Worm (Caenorhabditis elegans): ENCODE measurements around the gene E04F6.9.

Gene E04F6.9

ce11 chrII:7225864-7226522 lies 14.0 kb upstream of the E04F6.9 start, which contains the start of gene clh-3:
Gene clh-3, minus strand, starts transcription at chrII:7225914.
- no peak for TF ChIP-seq sma-9 (GFP tag; optimal IDR thresholded peaks at IDR 0.05)
- no peak for TF ChIP-seq sma-9 (tag; optimal IDR thresholded peaks at IDR 0.05)
- no peak for TF ChIP-seq nhr-6 (tag; optimal IDR thresholded peaks at IDR 0.05)
- TF ChIP-seq nhr-10 (tag; optimal IDR thresholded peaks at IDR 0.05), result no peak
- TF ChIP-seq F13H6.1 (tag; optimal IDR thresholded peaks at IDR 0.05), result no peak
- TF ChIP-seq blmp-1 (tag; optimal IDR thresholded peaks at IDR 0.05; ENCODE audit: insufficient read depth), result no peak
- TF ChIP-seq aly-2 (tag; optimal IDR thresholded peaks at IDR 0.05), result no peak
- no peak for TF ChIP-seq snpc-4 (tag; optimal IDR thresholded peaks at IDR 0.05)
- TF ChIP-seq egl-27 (tag; optimal IDR thresholded peaks at IDR 0.05), result no peak
- no peak for TF ChIP-seq gmeb-1 (tag; optimal IDR thresholded peaks at IDR 0.05)
- no peak for TF ChIP-seq nhr-21 (tag; optimal IDR thresholded peaks at IDR 0.05)
- TF ChIP-seq ztf-4 (tag; optimal IDR thresholded peaks at IDR 0.05), result no peak
- TF ChIP-seq crh-2 (tag; optimal IDR thresholded peaks at IDR 0.05), result no peak
- TF ChIP-seq nhr-11 (tag; optimal IDR thresholded peaks at IDR 0.05), result no peak
- TF ChIP-seq unc-62 (GFP tag; optimal IDR thresholded peaks at IDR 0.05), result no peak
- no peak for TF ChIP-seq ZK546.5 (tag; optimal IDR thresholded peaks at IDR 0.05)
- no peak for TF ChIP-seq ceh-82 (tag; optimal IDR thresholded peaks at IDR 0.05)

- TF ChIP-seq aly-2 (tag; optimal IDR thresholded peaks at IDR 0.05), result no peak
- TF ChIP-seq fos-1 (tag; optimal IDR thresholded peaks at IDR 0.05), result no peak
- TF ChIP-seq sma-3 (GFP tag; optimal IDR thresholded peaks at IDR 0.05), result no peak
- no peak for TF ChIP-seq sma-9 (GFP tag; optimal IDR thresholded peaks at IDR 0.05)
- no peak for TF ChIP-seq sma-9 (tag; optimal IDR thresholded peaks at IDR 0.05)
- TF ChIP-seq nhr-11 (tag; optimal IDR thresholded peaks at IDR 0.05), result no peak
These were observed 12.1 kb upstream of the E04F6.9 start for ce11 chrII:7224074-7224473.

- TF ChIP-seq nhr-25 (tag; optimal IDR thresholded peaks at IDR 0.05) (no peak), F13H6.1 (tag; optimal IDR thresholded peaks at IDR 0.05) (no peak)
These were observed 5.1 kb upstream of the E04F6.9 start, which contains the start of gene E04F6.10 for ce11 chrII:7217047-7217446. Gene E04F6.10, minus strand, starts transcription at chrII:7217147.

- TF ChIP-seq lsy-2 (tag; optimal IDR thresholded peaks at IDR 0.05), result peak in 1 of 2 experiments; percentile 36
- TF ChIP-seq ZK546.5 (tag; optimal IDR thresholded peaks at IDR 0.05), result no peak
- TF ChIP-seq ztf-1 (GFP tag; conservative IDR thresholded peaks at IDR 0.05), result no peak
These were observed 679 bp downstream of the E04F6.9 start, which contains the start of gene E04F6.8 for ce11 chrII:7211280-7211679. Gene E04F6.8, minus strand, starts transcription at chrII:7211380.

- TF ChIP-seq nhr-129 (tag; optimal IDR thresholded peaks at IDR 0.05) (no peak), snpc-4 (tag; optimal IDR thresholded peaks at IDR 0.05) (no peak), ztf-11 (tag; optimal IDR thresholded peaks at IDR 0.05) (no peak), gmeb-1 (tag; optimal IDR thresholded peaks at IDR 0.05) (no peak), zag-1 (tag; optimal IDR thresholded peaks at IDR 0.05) (no peak), crh-2 (tag; optimal IDR thresholded peaks at IDR 0.05) (no peak), nhr-6 (tag; optimal IDR thresholded peaks at IDR 0.05) (no peak), R02D3.7 (tag; optimal IDR thresholded peaks at IDR 0.05) (no peak), ceh-16 (tag; optimal IDR thresholded peaks at IDR 0.05) (no peak), nhr-11 (tag; optimal IDR thresholded peaks at IDR 0.05) (no peak), nhr-12 (tag; optimal IDR thresholded peaks at IDR 0.05) (no peak), ama-1 (optimal IDR thresholded peaks at IDR 0.05) (no peak), unc-55 (GFP tag; optimal IDR thresholded peaks at IDR 0.05) (no peak)
These were observed 1.8 kb downstream of the E04F6.9 start, which contains the start of gene E04F6.15 for ce11 chrII:7210187-7210586. Gene E04F6.15, minus strand, starts transcription at chrII:7210287.

- TF ChIP-seq Y55F3AM.14 (GFP tag; optimal IDR thresholded peaks at IDR 0.05) (no peak), nhr-6 (tag; optimal IDR thresholded peaks at IDR 0.05) (no peak), ceh-82 (tag; optimal IDR thresholded peaks at IDR 0.05) (no peak), nhr-23 (tag; optimal IDR thresholded peaks at IDR 0.05) (no peak), ztf-11 (tag; optimal IDR thresholded peaks at IDR 0.05) (no peak), ZK546.5 (tag; optimal IDR thresholded peaks at IDR 0.05) (no peak)
These were observed 3.8 kb downstream of the E04F6.9 start, which contains the start of gene dhs-7 for ce11 chrII:7208184-7208583. Gene dhs-7, minus strand, starts transcription at chrII:7208460.
